Worm (Caenorhabditis elegans): ENCODE data around the gene F25B5.6.

DNA sequence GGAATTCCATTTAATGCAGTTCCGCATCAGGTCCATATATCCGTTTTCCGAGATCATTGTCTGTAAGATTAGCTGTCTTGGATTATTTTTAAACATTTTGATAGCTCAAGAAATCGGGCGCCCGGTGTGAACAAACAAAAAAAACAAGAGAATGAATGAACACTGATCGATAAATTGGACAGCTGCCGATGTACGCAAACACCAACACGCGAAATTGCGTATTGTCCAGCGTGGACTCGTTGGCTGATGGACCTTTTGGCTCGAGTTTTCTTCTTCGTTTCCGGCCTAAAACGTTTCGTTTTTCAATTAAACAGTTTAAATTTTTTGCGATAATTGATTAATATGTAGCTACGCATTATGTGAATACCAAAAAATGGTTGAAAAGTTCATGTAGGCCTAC, 42.5 kb downstream of the F25B5.6 start, which contains the start of gene dpff-1:
- no peak for TF ChIP-seq cog-1 (tag; optimal IDR thresholded peaks at IDR 0.05)
- TF ChIP-seq flt-1 (GFP tag; IDR thresholded peaks at IDR 0.05) = no peak

Data from whole organism, midembryonic.